Worm (Caenorhabditis elegans): ENCODE data around the gene nlp-81.

DNA sequence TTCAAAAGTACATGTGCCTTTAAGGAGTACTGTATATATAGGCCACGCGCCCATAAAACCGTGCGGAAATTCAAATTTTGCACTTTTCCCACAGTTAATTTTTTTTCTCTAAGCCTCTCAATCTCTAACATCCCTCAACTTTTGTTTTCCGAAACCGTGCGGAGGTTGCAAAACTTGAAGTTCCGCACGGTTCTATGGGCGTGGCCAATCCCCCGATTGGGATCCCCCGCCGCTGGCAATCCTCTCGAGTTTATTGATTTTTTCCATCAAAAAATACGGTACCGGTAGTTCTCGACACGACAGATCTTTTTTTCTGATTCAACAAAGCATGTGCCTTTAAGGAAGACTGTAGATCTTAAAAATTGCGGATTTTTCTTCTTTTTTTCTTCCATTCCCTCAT is 30.3 kb downstream of the nlp-81 start, which contains the start of gene T23E1.3:
- no peak for TF ChIP-seq cog-1 (tag; optimal IDR thresholded peaks at IDR 0.05)
- no peak for TF ChIP-seq med-1 (GFP tag; optimal IDR thresholded peaks at IDR 0.05; ENCODE audit: insufficient read depth)
- TF ChIP-seq ztf-23 (GFP tag; IDR thresholded peaks at IDR 0.05), result no peak
- no peak for TF ChIP-seq klf-2 (GFP tag; conservative IDR thresholded peaks at IDR 0.05)
